Worm (Caenorhabditis elegans): ENCODE data around the gene clec-73.

clec-73 gene

ce11 chrIV:3963498-3963897, 7.5 kb upstream of the clec-73 start:
- TF ChIP-seq F13H6.1 (tag; optimal IDR thresholded peaks at IDR 0.05) = no peak
- TF ChIP-seq eyg-1 (tag; optimal IDR thresholded peaks at IDR 0.05) = no peak
- no peak for TF ChIP-seq madf-2 (tag; optimal IDR thresholded peaks at IDR 0.05)
- TF ChIP-seq lim-6 (tag; optimal IDR thresholded peaks at IDR 0.05) = no peak
- TF ChIP-seq dve-1 (tag; optimal IDR thresholded peaks at IDR 0.05) = no peak
- no peak for TF ChIP-seq hlh-15 (tag; optimal IDR thresholded peaks at IDR 0.05)
- TF ChIP-seq pqm-1 (tag; optimal IDR thresholded peaks at IDR 0.05) = no peak
- TF ChIP-seq lin-11 (tag; optimal IDR thresholded peaks at IDR 0.05) = no peak
- no peak for TF ChIP-seq pha-4 (tag; optimal IDR thresholded peaks at IDR 0.05)
- no peak for TF ChIP-seq ceh-31 (tag; optimal IDR thresholded peaks at IDR 0.05)
- TF ChIP-seq fkh-10 (GFP tag; optimal IDR thresholded peaks at IDR 0.05) = no peak
- no peak for TF ChIP-seq tbx-7 (tag; optimal IDR thresholded peaks at IDR 0.05)
- TF ChIP-seq ets-4 (tag; optimal IDR thresholded peaks at IDR 0.05) = no peak
- TF ChIP-seq fax-1 (tag; optimal IDR thresholded peaks at IDR 0.05) = no peak
- no peak for TF ChIP-seq ceh-30 (tag; optimal IDR thresholded peaks at IDR 0.05)
- no peak for TF ChIP-seq pros-1 (tag; optimal IDR thresholded peaks at IDR 0.05)

- TF ChIP-seq tbx-7 (tag; optimal IDR thresholded peaks at IDR 0.05) (no peak), pros-1 (tag; optimal IDR thresholded peaks at IDR 0.05) (no peak), dve-1 (tag; optimal IDR thresholded peaks at IDR 0.05) (no peak), ceh-34 (tag; optimal IDR thresholded peaks at IDR 0.05) (no peak), ahr-1 (tag; optimal IDR thresholded peaks at IDR 0.05) (no peak), fkh-10 (GFP tag; optimal IDR thresholded peaks at IDR 0.05) (no peak), ceh-24 (tag; optimal IDR thresholded peaks at IDR 0.05) (no peak), madf-2 (tag; optimal IDR thresholded peaks at IDR 0.05) (no peak), ztf-16 (tag; optimal IDR thresholded peaks at IDR 0.05) (no peak), nhr-232 (tag; optimal IDR thresholded peaks at IDR 0.05) (no peak), unc-3 (GFP tag; conservative IDR thresholded peaks at IDR 0.05) (no peak), unc-3 (tag; optimal IDR thresholded peaks at IDR 0.05) (no peak), Y22D7AL.16 (tag; optimal IDR thresholded peaks at IDR 0.05) (no peak), ceh-6 (GFP tag; optimal IDR thresholded peaks at IDR 0.05) (no peak), pax-1 (tag; optimal IDR thresholded peaks at IDR 0.05) (no peak), dmd-4 (tag; optimal IDR thresholded peaks at IDR 0.05; ENCODE audit: borderline replicate concordance) (no peak), elt-2 (tag; optimal IDR thresholded peaks at IDR 0.05) (no peak), F13H6.1 (tag; optimal IDR thresholded peaks at IDR 0.05) (no peak), ceh-14 (tag; optimal IDR thresholded peaks at IDR 0.05) (no peak), hlh-30 (tag; optimal IDR thresholded peaks at IDR 0.05; ENCODE audit: insufficient read depth) (no peak), K09A11.1 (tag; optimal IDR thresholded peaks at IDR 0.05; ENCODE audit: insufficient read depth) (no peak)
Observed at ce11 chrIV:3962584-3962983, 6.6 kb upstream of the clec-73 start, which contains the start of gene Y46C8AM.1. TSS of gene Y46C8AM.1 (plus strand) at chrIV:3962884.

- TF ChIP-seq ceh-24 (tag; optimal IDR thresholded peaks at IDR 0.05) (no peak), ets-4 (tag; optimal IDR thresholded peaks at IDR 0.05) (no peak), dmd-4 (tag; optimal IDR thresholded peaks at IDR 0.05; ENCODE audit: borderline replicate concordance) (no peak), ahr-1 (tag; optimal IDR thresholded peaks at IDR 0.05) (no peak), nhr-11 (tag; optimal IDR thresholded peaks at IDR 0.05) (no peak), pax-1 (tag; optimal IDR thresholded peaks at IDR 0.05) (no peak)
Observed at ce11 chrIV:3960396-3960795, 4.4 kb upstream of the clec-73 start, which contains the start of gene clec-75. TSS of gene clec-75 (plus strand) at chrIV:3960734.

ce11 chrIV:3956705-3957104, 710 bp upstream of the clec-73 start, which contains the start of gene clec-74:
TSS of gene clec-74 (plus strand) at chrIV:3957005.
- no peak for TF ChIP-seq fax-1 (tag; optimal IDR thresholded peaks at IDR 0.05)
- no peak for TF ChIP-seq lin-11 (tag; optimal IDR thresholded peaks at IDR 0.05)
- TF ChIP-seq lim-6 (tag; optimal IDR thresholded peaks at IDR 0.05) = no peak
- no peak for TF ChIP-seq pqm-1 (tag; optimal IDR thresholded peaks at IDR 0.05)
- TF ChIP-seq hlh-30 (tag; optimal IDR thresholded peaks at IDR 0.05; ENCODE audit: insufficient read depth) = no peak
- TF ChIP-seq sdc-2 (tag; optimal IDR thresholded peaks at IDR 0.05) = no peak
- TF ChIP-seq unc-3 (GFP tag; conservative IDR thresholded peaks at IDR 0.05) = no peak
- no peak for TF ChIP-seq unc-3 (tag; optimal IDR thresholded peaks at IDR 0.05)
- no peak for TF ChIP-seq elt-4 (tag; optimal IDR thresholded peaks at IDR 0.05)
- no peak for TF ChIP-seq C08G9.2 (tag; optimal IDR thresholded peaks at IDR 0.05)
- TF ChIP-seq F13H6.1 (tag; optimal IDR thresholded peaks at IDR 0.05) = no peak
- TF ChIP-seq rnt-1 (tag; optimal IDR thresholded peaks at IDR 0.05) = no peak
- TF ChIP-seq ceh-18 (tag; optimal IDR thresholded peaks at IDR 0.05) = no peak
